Fruit fly (Drosophila melanogaster) whole organism, embryonic: ENCODE data around the gene Hand.

ENCODE experiments used
- Bgb ChIP-seq: fragments of 200-800 bp; sonication (Bioruptor generic); IDR thresholded peaks from 2 replicates; pipeline ENCODE4 v1.3.6; 2022; ENCODE audit warnings: missing biosample characterization, missing genetic modification characterization; ENCODE audit not compliant: partially characterized antibody
- CG11695 ChIP-seq: fragments of 200-800 bp; sonication (Bioruptor generic); IDR thresholded peaks from 3 replicates; pipeline ENCODE4 v1.3.6; 2022; ENCODE audit warnings: missing biosample characterization, missing genetic modification characterization
- CG13775 ChIP-seq: fragments of 200-800 bp; sonication (Bioruptor generic); optimal IDR thresholded peaks from 3 replicates; lab custom pipeline; 2017; ENCODE audit warnings: missing biosample characterization, mild to moderate bottlenecking, missing genetic modification characterization
- CG16813 ChIP-seq: fragments of 200-800 bp; sonication (Bioruptor generic); IDR thresholded peaks from 3 replicates; pipeline ENCODE4 v1.3.6; 2022; ENCODE audit warnings: missing biosample characterization, missing genetic modification characterization; ENCODE audit not compliant: partially characterized antibody
- CG16815 ChIP-seq: fragments of 200-800 bp; sonication (Bioruptor generic); optimal IDR thresholded peaks from 3 replicates; lab custom pipeline; 2017; ENCODE audit warnings: missing biosample characterization, mild to moderate bottlenecking, missing genetic modification characterization
- CG3281 ChIP-seq: fragments of 200-800 bp; sonication (Bioruptor generic); optimal IDR thresholded peaks from 3 replicates; lab custom pipeline; 2017; ENCODE audit warnings: missing biosample characterization, mild to moderate bottlenecking, missing genetic modification characterization
- CG34224 ChIP-seq: fragments of 200-800 bp; sonication (Bioruptor generic); IDR thresholded peaks from 3 replicates; pipeline ENCODE4 v1.3.6; 2022; ENCODE audit warnings: missing biosample characterization, missing genetic modification characterization; ENCODE audit not compliant: partially characterized antibody
- CG5180 ChIP-seq: fragments of 200-800 bp; sonication (Bioruptor generic); optimal IDR thresholded peaks from 3 replicates; lab custom pipeline; 2017; ENCODE audit warnings: missing biosample characterization, missing genetic modification characterization, mild to moderate bottlenecking, moderate library complexity, missing genetic modification reagents
- CG5953 ChIP-seq: fragments of 200-800 bp; sonication (Bioruptor generic); IDR thresholded peaks from 2 replicates; pipeline ENCODE4 v1.3.6; 2022; ENCODE audit warnings: missing biosample characterization, missing genetic modification characterization
- CG6175 ChIP-seq: fragments of 200-800 bp; sonication (Bioruptor generic); IDR thresholded peaks from 3 replicates; pipeline ENCODE4 v1.3.6; 2022; ENCODE audit warnings: missing biosample characterization, missing genetic modification characterization
- CG7839 ChIP-seq: fragments of 200-800 bp; sonication (Bioruptor generic); optimal IDR thresholded peaks from 3 replicates; lab custom pipeline; 2018; ENCODE audit warnings: missing biosample characterization, mild to moderate bottlenecking, missing genetic modification characterization, moderate library complexity
- CG8290 ChIP-seq, 3 experiments: fragments of 200-800 bp; sonication (Bioruptor generic); optimal IDR thresholded peaks; 2 replicates each; lab custom pipeline; 2016 to 2019; ENCODE audit warnings: missing biosample characterization in 3 of 3, missing genetic modification characterization in 3 of 3, mild to moderate bottlenecking in 2 of 3, moderate library complexity in 1 of 3
- CG8478 ChIP-seq: fragments of >200 bp; optimal IDR thresholded peaks from 2 replicates; lab custom pipeline; 2018
- CG9932 ChIP-seq: fragments of 200-800 bp; sonication (Bioruptor generic); IDR thresholded peaks from 2 replicates; pipeline ENCODE4 v1.3.6; 2022; ENCODE audit warnings: missing biosample characterization, missing genetic modification characterization
- CTCF ChIP-seq: fragments of 200-800 bp; sonication (Bioruptor generic); optimal IDR thresholded peaks from 2 replicates; lab custom pipeline; 2017; ENCODE audit warnings: missing biosample characterization, mild to moderate bottlenecking, missing genetic modification characterization, moderate library complexity
- D19B ChIP-seq: fragments of 200-800 bp; sonication (Bioruptor generic); optimal IDR thresholded peaks from 2 replicates; lab custom pipeline; 2017; ENCODE audit warnings: missing biosample characterization, mild to moderate bottlenecking, missing genetic modification characterization
- Dfd ChIP-seq, 2 experiments: fragments of >200 bp; optimal IDR thresholded peaks; 2 replicates each; lab custom pipeline; 2017; ENCODE audit warnings: missing biosample characterization in 2 of 2, missing genetic modification characterization in 2 of 2
- Eip74EF ChIP-seq, 2 experiments: fragments of 200-800 bp in 1 of 2; fragments of >200 bp in 1 of 2; sonication (Bioruptor generic) in 1 of 2; optimal IDR thresholded peaks; 2 replicates each; lab custom pipeline; 2017 to 2019; ENCODE audit warnings: missing biosample characterization in 2 of 2, missing genetic modification characterization in 2 of 2, mild to moderate bottlenecking in 1 of 2, moderate library complexity in 1 of 2
- Fer2 ChIP-seq: fragments of 200-800 bp; sonication (Bioruptor generic); optimal IDR thresholded peaks from 2 replicates; lab custom pipeline; 2018; ENCODE audit warnings: missing biosample characterization, mild to moderate bottlenecking, missing genetic modification characterization, moderate library complexity
- HLH3B ChIP-seq: fragments of 200-800 bp; sonication (Bioruptor generic); IDR thresholded peaks from 2 replicates; pipeline ENCODE4 v1.3.6; 2022; ENCODE audit warnings: missing biosample characterization, missing genetic modification characterization
- HLH4C ChIP-seq: fragments of 200-800 bp; sonication (Bioruptor generic); IDR thresholded peaks from 3 replicates; pipeline ENCODE4 v1.3.6; 2022; ENCODE audit warnings: missing biosample characterization, missing genetic modification characterization; ENCODE audit not compliant: partially characterized antibody
- Hr78 ChIP-seq, 2 experiments: fragments of 200-800 bp in 1 of 2; fragments of >200 bp in 1 of 2; sonication (Bioruptor generic) in 1 of 2; optimal IDR thresholded peaks; 2 replicates each; lab custom pipeline; 2017 to 2019; ENCODE audit warnings: missing biosample characterization in 2 of 2, missing genetic modification characterization in 2 of 2, mild to moderate bottlenecking in 1 of 2, moderate library complexity in 1 of 2
- Hsf ChIP-seq: fragments of 200-800 bp; sonication (Bioruptor generic); optimal IDR thresholded peaks from 3 replicates; lab custom pipeline; 2016; ENCODE audit warnings: missing biosample characterization, missing genetic modification characterization
- Myb ChIP-seq: fragments of 200-800 bp; sonication (Bioruptor generic); optimal IDR thresholded peaks from 2 replicates; lab custom pipeline; 2016; ENCODE audit warnings: missing biosample characterization, missing genetic modification characterization
- NC2β ChIP-seq: fragments of 200-800 bp; sonication (Bioruptor generic); optimal IDR thresholded peaks from 2 replicates; lab custom pipeline; 2016; ENCODE audit warnings: missing biosample characterization, missing genetic modification characterization
- Nf-YB ChIP-seq: fragments of 200-800 bp; sonication (Bioruptor generic); optimal IDR thresholded peaks from 3 replicates; lab custom pipeline; 2019; ENCODE audit warnings: missing biosample characterization, mild to moderate bottlenecking, missing genetic modification characterization, moderate library complexity
- Nf-YC ChIP-seq: fragments of 200-800 bp; optimal IDR thresholded peaks from 3 replicates; lab custom pipeline; 2019; ENCODE audit warnings: missing biosample characterization, mild to moderate bottlenecking, missing genetic modification characterization, moderate library complexity
- PHDP ChIP-seq: fragments of 200-800 bp; sonication (Bioruptor generic); optimal IDR thresholded peaks from 3 replicates; lab custom pipeline; 2018; ENCODE audit warnings: missing biosample characterization, mild to moderate bottlenecking, missing genetic modification characterization, moderate library complexity
- Scr ChIP-seq: fragments of 200-800 bp; sonication (Bioruptor generic); IDR thresholded peaks from 2 replicates; pipeline ENCODE4 v1.3.6; 2022; ENCODE audit warnings: missing biosample characterization, missing genetic modification characterization; ENCODE audit not compliant: partially characterized antibody
- Trl ChIP-seq, 3 experiments: fragments of >200 bp in 2 of 3; fragments of 200-800 bp in 1 of 3; sonication (Bioruptor generic) in 1 of 3; optimal IDR thresholded peaks; 2 replicates in 1 of 3; 3 replicates in 2 of 3; lab custom pipeline; 2016 to 2017; ENCODE audit warnings: missing biosample characterization in 1 of 3, missing genetic modification characterization in 1 of 3
- bab2 ChIP-seq: fragments of 200-800 bp; sonication (Bioruptor generic); optimal IDR thresholded peaks from 2 replicates; lab custom pipeline; 2016; ENCODE audit warnings: missing biosample characterization, missing genetic modification characterization
- cg ChIP-seq: fragments of 200-800 bp; sonication (Bioruptor generic); optimal IDR thresholded peaks from 3 replicates; lab custom pipeline; 2019; ENCODE audit warnings: missing biosample characterization, mild to moderate bottlenecking, missing genetic modification characterization, moderate library complexity
- croc ChIP-seq: fragments of 200-800 bp; sonication (Bioruptor generic); conservative IDR thresholded peaks from 3 replicates; pipeline ENCODE4 v1.3.6; 2022; ENCODE audit warnings: missing biosample characterization, missing genetic modification characterization
- ems ChIP-seq: fragments of 200-800 bp; sonication (Bioruptor generic); optimal IDR thresholded peaks from 3 replicates; lab custom pipeline; 2016; ENCODE audit warnings: missing biosample characterization, missing genetic modification characterization
- fd102C ChIP-seq: fragments of 200-800 bp; sonication (Bioruptor generic); optimal IDR thresholded peaks from 2 replicates; lab custom pipeline; 2018; ENCODE audit warnings: missing biosample characterization, mild to moderate bottlenecking, missing genetic modification characterization, moderate library complexity
- fru ChIP-seq: fragments of >200 bp; optimal IDR thresholded peaks from 2 replicates; lab custom pipeline; 2017
- ham ChIP-seq: fragments of 200-800 bp; sonication (Bioruptor generic); IDR thresholded peaks from 2 replicates; pipeline ENCODE4 v1.3.6; 2022; ENCODE audit warnings: missing biosample characterization, missing genetic modification characterization
- oc ChIP-seq: fragments of 200-800 bp; sonication (Bioruptor generic); optimal IDR thresholded peaks from 2 replicates; lab custom pipeline; 2018; ENCODE audit warnings: missing biosample characterization, mild to moderate bottlenecking, missing genetic modification characterization, moderate library complexity
- pho ChIP-seq: fragments of 200-800 bp; sonication (Bioruptor generic); optimal IDR thresholded peaks from 2 replicates; lab custom pipeline; 2016; ENCODE audit warnings: missing biosample characterization, missing genetic modification characterization
- run ChIP-seq: fragments of 200-800 bp; sonication (Bioruptor generic); optimal IDR thresholded peaks from 3 replicates; lab custom pipeline; 2018; ENCODE audit warnings: missing biosample characterization, mild to moderate bottlenecking, missing genetic modification characterization
- sc ChIP-seq, 3 experiments: fragments of >200 bp in 2 of 3; fragments of 200-800 bp in 1 of 3; sonication (Bioruptor generic) in 1 of 3; optimal IDR thresholded peaks; 2 replicates in 2 of 3; 3 replicates in 1 of 3; lab custom pipeline; 2017; ENCODE audit warnings: mild to moderate bottlenecking in 1 of 3, missing biosample characterization in 1 of 3, missing genetic modification characterization in 1 of 3, missing genetic modification reagents in 1 of 3
- shn ChIP-seq: fragments of 200-800 bp; sonication (Bioruptor generic); optimal IDR thresholded peaks from 3 replicates; lab custom pipeline; 2016; ENCODE audit warnings: missing biosample characterization, missing genetic modification characterization
- sisA ChIP-seq: fragments of 200-800 bp; sonication (Bioruptor generic); IDR thresholded peaks from 2 replicates; pipeline ENCODE4 v1.3.6; 2022; ENCODE audit warnings: missing biosample characterization, missing genetic modification characterization
- slbo ChIP-seq: fragments of 200-800 bp; sonication (Bioruptor generic); IDR thresholded peaks from 2 replicates; pipeline ENCODE4 v1.3.6; 2022; ENCODE audit warnings: missing biosample characterization, missing genetic modification characterization
- tap ChIP-seq: fragments of 200-800 bp; optimal IDR thresholded peaks from 3 replicates; lab custom pipeline; 2019; ENCODE audit warnings: missing biosample characterization, mild to moderate bottlenecking, missing genetic modification characterization, moderate library complexity
- tll ChIP-seq, 2 experiments: fragments of 200-800 bp in 1 of 2; fragments of >200 bp in 1 of 2; sonication (Bioruptor generic) in 1 of 2; optimal IDR thresholded peaks; 2 replicates each; lab custom pipeline; 2017 to 2019; ENCODE audit warnings: missing biosample characterization in 2 of 2, missing genetic modification characterization in 2 of 2, mild to moderate bottlenecking in 1 of 2, moderate library complexity in 1 of 2
- wor ChIP-seq: fragments of 200-800 bp; sonication (Bioruptor generic); IDR thresholded peaks from 2 replicates; pipeline ENCODE4 v1.3.6; 2022; ENCODE audit warnings: missing biosample characterization, missing genetic modification characterization

The Hand gene

DNA sequence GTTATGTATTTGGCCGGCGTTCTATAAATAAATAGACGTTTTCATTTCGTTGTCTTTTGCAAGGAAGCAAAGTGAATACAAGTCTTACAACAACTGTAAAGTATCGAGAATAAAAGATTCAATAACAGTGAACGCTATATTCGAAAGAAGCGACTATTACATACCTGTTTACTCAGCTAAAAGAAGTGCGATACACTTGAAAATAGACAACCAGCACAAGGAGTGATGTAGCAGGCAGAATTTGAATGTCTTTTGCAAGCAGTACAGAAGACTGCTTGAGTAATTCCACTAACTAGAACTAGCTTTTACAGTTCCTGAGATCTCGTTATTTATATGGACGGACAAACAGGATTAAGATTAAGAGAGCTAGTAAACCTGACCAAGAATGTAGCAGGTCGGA, 3.1 kb upstream of the Hand start (continued):
- TF ChIP-seq ems (GFP tag; lab: Kevin White, UChicago) (no peak), Dfd (GFP tag; optimal IDR thresholded peaks at IDR 0.05; lab: Kevin White, UChicago) (peak in 1 of 2 experiments; percentile 78), Myb (peak; percentile 62), pho (no peak), HLH4C (GFP tag; lab: Robert Waterston, UW) (peak; percentile 79), CG3281 (no peak), CTCF (GFP tag; lab: Kevin White, UChicago) (peak; percentile 20), run (tag; lab: Kevin White, UChicago) (no peak), Eip74EF (GFP tag; optimal IDR thresholded peaks at IDR 0.05; lab: Kevin White, UChicago) (peak in 1 of 2 experiments; percentile 79), sisA (no peak), Nf-YB (GFP tag; lab: Kevin White, UChicago) (peak; percentile 35), Trl (optimal IDR thresholded peaks at IDR 0.05; lab: Kevin White, UChicago) (no peak), Trl (GFP tag; optimal IDR thresholded peaks at IDR 0.05; lab: Kevin White, UChicago) (no peak), tap (tag; lab: Kevin White, UChicago) (no peak), fru (lab: Kevin White, UChicago) (no peak), Hsf (GFP tag; lab: Kevin White, UChicago) (no peak), CG7839 (tag; lab: Kevin White, UChicago) (peak; percentile 24), Nf-YC (peak; percentile 71), HLH3B (GFP tag; lab: Robert Waterston, UW) (0 out of 2 replicates have a peak, but pooled peaks have one; percentile 15), NC2β (peak; percentile 23), bab2 (GFP tag; lab: Kevin White, UChicago) (no peak)
- TF ChIP-seq, all 482 proteins: peak for 86

- TF ChIP-seq CG11695 (GFP tag; lab: Robert Waterston, UW), result peak; percentile 63; the same call in 2 of the 3 replicates
- no peak for TF ChIP-seq sc (optimal IDR thresholded peaks at IDR 0.05; lab: Kevin White, UChicago)
- TF ChIP-seq sc (GFP tag; optimal IDR thresholded peaks at IDR 0.05; lab: Kevin White, UChicago), result no peak
- TF ChIP-seq CG8290 (GFP tag; optimal IDR thresholded peaks at IDR 0.05; lab: Kevin White, UChicago), result peak; percentile 33
- no peak for TF ChIP-seq CG8290 (tag; optimal IDR thresholded peaks at IDR 0.05; lab: Kevin White, UChicago)
- no peak for TF ChIP-seq tll (GFP tag; optimal IDR thresholded peaks at IDR 0.05; lab: Kevin White, UChicago)
- no peak for TF ChIP-seq PHDP
- TF ChIP-seq D19B (GFP tag; lab: Kevin White, UChicago), result no peak
- no peak for TF ChIP-seq CG5953 (GFP tag; lab: Robert Waterston, UW)
- TF ChIP-seq fd102C (GFP tag; lab: Kevin White, UChicago), result no peak
- TF ChIP-seq CG6175, result no peak
- no peak for TF ChIP-seq oc (tag; lab: Kevin White, UChicago)
- TF ChIP-seq Bgb, result peak; percentile 32; the same call in 1 of the 2 replicates
- no peak for TF ChIP-seq ham (GFP tag; lab: Robert Waterston, UW)
- peak; percentile 0 for TF ChIP-seq CG16815 (GFP tag; lab: Kevin White, UChicago)
- no peak for TF ChIP-seq CG8478 (lab: Kevin White, UChicago)
- TF ChIP-seq Scr, result peak; percentile 55
- TF ChIP-seq slbo, result no peak; the same call in 1 of the 2 replicates
- peak; percentile 34 for TF ChIP-seq CG13775 (GFP tag; lab: Kevin White, UChicago)
- TF ChIP-seq sisA, result no peak
- peak; percentile 33 for TF ChIP-seq shn (GFP tag; lab: Kevin White, UChicago)
- no peak for TF ChIP-seq CTCF (GFP tag; lab: Kevin White, UChicago)
- no peak for TF ChIP-seq croc (GFP tag; lab: Robert Waterston, UW)
- TF ChIP-seq Hr78 (GFP tag; optimal IDR thresholded peaks at IDR 0.05; lab: Kevin White, UChicago), result no peak
- no peak for TF ChIP-seq Fer2 (tag; lab: Kevin White, UChicago)
- TF ChIP-seq pho, result peak; percentile 61
- peak; percentile 17; the same call in 1 of the 3 replicates for TF ChIP-seq CG34224
- no peak for TF ChIP-seq CG5180 (GFP tag; lab: Kevin White, UChicago)
- peak; percentile 84 for TF ChIP-seq cg
- TF ChIP-seq CG16813, result peak; percentile 40; the same call in 2 of the 3 replicates
- no peak for TF ChIP-seq CG9932
- TF ChIP-seq wor (GFP tag; lab: Robert Waterston, UW), result no peak
Observed at dm6 chr2L:10292066-10292560, 3.1 kb downstream of the Hand start, which contains the start of gene Ufd4. Gene Ufd4, minus strand, starts transcription at chr2L:10292365.
